Worm (Caenorhabditis elegans) whole organism, L4 larva: ENCODE data around the gene cha-1.

Experiments
- dmd-9 ChIP-seq: fragments of 200-800 bp; sonication (Bioruptor generic); IDR thresholded peaks from 2 replicates; pipeline ENCODE4 v1.3.6; 2022; ENCODE audit warnings: missing genetic modification reagents, missing genetic modification characterization, missing compliant biosample characterization
- egl-27 ChIP-seq: sonication (generic microtip); optimal IDR thresholded peaks from 3 replicates; lab custom pipeline; 2017; ENCODE audit warnings: missing biosample characterization, missing genetic modification reagents, missing genetic modification characterization
- lin-15B ChIP-seq: fragments of 150-350 bp; sonication (generic microtip); optimal IDR thresholded peaks from 3 replicates; lab custom pipeline; 2014; ENCODE audit warnings: missing biosample characterization, missing genetic modification characterization
- set-16 ChIP-seq: fragments of 200-800 bp; sonication (Bioruptor generic); IDR thresholded peaks from 2 replicates; pipeline ENCODE4 v1.3.6; 2022; ENCODE audit warnings: missing genetic modification reagents, missing genetic modification characterization, missing compliant biosample characterization
- zfp-3 ChIP-seq: fragments of 200-800 bp; sonication (Bioruptor generic); conservative IDR thresholded peaks from 2 replicates; pipeline ENCODE4 v1.3.6; 2022; ENCODE audit warnings: missing genetic modification reagents, missing genetic modification characterization, missing compliant biosample characterization

- no peak for TF ChIP-seq dmd-9 (GFP tag; lab: Robert Waterston, UW)
- no peak for TF ChIP-seq zfp-3
- TF ChIP-seq lin-15B (tag; lab: Kevin White, UChicago), result no peak
- no peak for TF ChIP-seq set-16 (GFP tag; lab: Robert Waterston, UW)
- TF ChIP-seq egl-27 (tag; lab: Kevin White, UChicago), result no peak
Measured at ce11 chrIV:3578667-3579066, 45.8 kb downstream of the cha-1 start.
